Worm (Caenorhabditis elegans): ENCODE results near the gene nhr-112.

- TF ChIP-seq sea-1 (GFP tag; conservative IDR thresholded peaks at IDR 0.05) (no peak), tbx-37 (GFP tag; conservative IDR thresholded peaks at IDR 0.05) (no peak), flt-1 (GFP tag; IDR thresholded peaks at IDR 0.05) (no peak), ama-1 (optimal IDR thresholded peaks at IDR 0.05) (no peak), tra-4 (tag; optimal IDR thresholded peaks at IDR 0.05) (no peak), B0310.2 (tag; optimal IDR thresholded peaks at IDR 0.05) (no peak), hnd-1 (tag; optimal IDR thresholded peaks at IDR 0.05) (no peak), ceh-36 (tag; optimal IDR thresholded peaks at IDR 0.05) (no peak), aly-1 (tag; optimal IDR thresholded peaks at IDR 0.05) (no peak), scrt-1 (GFP tag; IDR thresholded peaks at IDR 0.05) (no peak), hmg-4 (GFP tag; optimal IDR thresholded peaks at IDR 0.05) (no peak), tbx-11 (GFP tag; IDR thresholded peaks at IDR 0.05) (no peak), hmbx-1 (tag; optimal IDR thresholded peaks at IDR 0.05) (no peak)
Observed at ce11 chrV:16674399-16674798, 49.2 kb downstream of the nhr-112 start.
